ENCODE assay signal across 1 worm cellular context in genomic region chrIII:12613138-12613915, ce11.
A peak's percentile ranks its signal among the peaks of the same experiment; 100 is the strongest.
TF ChIP-seq lines count a peak whose summit lies in the region.

No protein-coding gene starts in this region.

TF ChIP-seq in whole organism, late embryonic, 69 proteins besides CTCF, POLR2A, EP300 and RAD21 (continued from another document):
- TF ChIP-seq madf-2 (tag; optimal IDR thresholded peaks at IDR 0.05; lab: Kevin White, UChicago) (no peak), pax-1 (tag; optimal IDR thresholded peaks at IDR 0.05; lab: Kevin White, UChicago) (no peak), ref-2 (tag; optimal IDR thresholded peaks at IDR 0.05; lab: Kevin White, UChicago) (peak; percentile 42), ceh-18 (tag; optimal IDR thresholded peaks at IDR 0.05; lab: Kevin White, UChicago) (peak; percentile 19), ceh-9 (tag; optimal IDR thresholded peaks at IDR 0.05; lab: Kevin White, UChicago) (no peak), fkh-6 (tag; optimal IDR thresholded peaks at IDR 0.05; lab: Kevin White, UChicago) (no peak), nhr-232 (tag; optimal IDR thresholded peaks at IDR 0.05; lab: Kevin White, UChicago) (no peak), unc-55 (GFP tag; optimal IDR thresholded peaks at IDR 0.05; lab: Kevin White, UChicago) (peak; percentile 59), lin-11 (tag; optimal IDR thresholded peaks at IDR 0.05; lab: Kevin White, UChicago) (no peak), hlh-8 (tag; optimal IDR thresholded peaks at IDR 0.05; lab: Kevin White, UChicago) (no peak), F13H6.1 (tag; optimal IDR thresholded peaks at IDR 0.05; lab: Kevin White, UChicago) (peak; percentile 15), dve-1 (tag; optimal IDR thresholded peaks at IDR 0.05; lab: Kevin White, UChicago) (no peak)
